Worm (Caenorhabditis elegans): Measurements from ENCODE around the gene clec-1.

- TF ChIP-seq ama-1 (optimal IDR thresholded peaks at IDR 0.05) (no peak), ama-1 (GFP tag; optimal IDR thresholded peaks at IDR 0.05) (no peak), T26A5.8 (tag; optimal IDR thresholded peaks at IDR 0.05) (no peak), unc-62 (GFP tag; optimal IDR thresholded peaks at IDR 0.05) (no peak), mxl-1 (tag; optimal IDR thresholded peaks at IDR 0.05) (no peak), ztf-18 (tag; optimal IDR thresholded peaks at IDR 0.05) (no peak), repo-1 (tag; optimal IDR thresholded peaks at IDR 0.05) (no peak), hmg-1.2 (GFP tag; IDR thresholded peaks at IDR 0.05) (no peak), nhr-80 (tag; optimal IDR thresholded peaks at IDR 0.05) (no peak), F39B2.1 (GFP tag; IDR thresholded peaks at IDR 0.05) (no peak), dpff-1 (tag; optimal IDR thresholded peaks at IDR 0.05) (no peak), let-607 (tag; optimal IDR thresholded peaks at IDR 0.05) (no peak), him-1 (tag; optimal IDR thresholded peaks at IDR 0.05) (no peak), athp-1 (tag; optimal IDR thresholded peaks at IDR 0.05) (no peak), B0035.1 (tag; optimal IDR thresholded peaks at IDR 0.05) (no peak)
These were observed 41.3 kb downstream of the clec-1 start for ce11 chrV:5741237-5741636.

Data from whole organism, young adult.